Worm (Caenorhabditis elegans): Measurements from ENCODE around the gene W06F12.3.

ce11 chrIII:13713807-13714206 lies 21.0 kb upstream of the W06F12.3 start:
- TF ChIP-seq lin-35 (GFP tag; optimal IDR thresholded peaks at IDR 0.05) (no peak), fos-1 (tag; optimal IDR thresholded peaks at IDR 0.05) (no peak), lin-39 (tag; optimal IDR thresholded peaks at IDR 0.05) (no peak), nhr-76 (tag; optimal IDR thresholded peaks at IDR 0.05) (no peak), unc-130 (tag; optimal IDR thresholded peaks at IDR 0.05) (no peak), lin-13 (GFP tag; optimal IDR thresholded peaks at IDR 0.05) (no peak), nhr-12 (tag; optimal IDR thresholded peaks at IDR 0.05) (no peak)
